Worm (Caenorhabditis elegans) whole organism, midembryonic: ENCODE results near the gene lpl-1.

Source experiments
- flt-1 ChIP-seq: fragments of 200-800 bp; sonication (Bioruptor generic); IDR thresholded peaks from 2 replicates; pipeline ENCODE4 v1.3.6; 2022; ENCODE audit warnings: missing genetic modification characterization, missing compliant biosample characterization
- klf-2 ChIP-seq: fragments of 200-800 bp; sonication (Bioruptor generic); conservative IDR thresholded peaks from 2 replicates; pipeline ENCODE4 v1.3.6; 2022; ENCODE audit warnings: missing genetic modification reagents, missing genetic modification characterization, missing compliant biosample characterization
- med-1 ChIP-seq: sonication (generic microtip); optimal IDR thresholded peaks from 2 replicates; lab custom pipeline; 2017; ENCODE audit warnings: missing genetic modification characterization, mild to moderate bottlenecking, missing compliant biosample characterization, antibody characterized with exemption, missing genetic modification reagents; ENCODE audit not compliant: insufficient read depth
- ref-1 ChIP-seq: fragments of 200-800 bp; sonication (Bioruptor generic); conservative IDR thresholded peaks from 2 replicates; pipeline ENCODE4 v1.3.6; 2022; ENCODE audit warnings: missing genetic modification reagents, missing genetic modification characterization, missing compliant biosample characterization
- tab-1 ChIP-seq: fragments of 200-800 bp; sonication (Bioruptor generic); IDR thresholded peaks from 2 replicates; pipeline ENCODE4 v1.3.6; 2022; ENCODE audit warnings: missing genetic modification characterization, missing compliant biosample characterization
- ztf-23 ChIP-seq: fragments of 200-800 bp; sonication (Bioruptor generic); IDR thresholded peaks from 2 replicates; pipeline ENCODE4 v1.3.6; 2022; ENCODE audit warnings: missing genetic modification reagents, missing genetic modification characterization, missing compliant biosample characterization

- no peak for TF ChIP-seq tab-1 (GFP tag; lab: Robert Waterston, UW)
- no peak for TF ChIP-seq flt-1 (GFP tag; lab: Robert Waterston, UW)
- TF ChIP-seq klf-2 = no peak
- TF ChIP-seq ztf-23 = no peak
- no peak for TF ChIP-seq ref-1 (GFP tag; lab: Robert Waterston, UW)
- TF ChIP-seq med-1 (GFP tag; lab: Kevin White, UChicago) = no peak
Observed at ce11 chrIV:9114078-9114477, 20.2 kb upstream of the lpl-1 start.
